Worm (Caenorhabditis elegans): ENCODE results near the gene cdr-3.

- TF ChIP-seq ceh-48 (tag; optimal IDR thresholded peaks at IDR 0.05) (no peak), ceh-9 (tag; optimal IDR thresholded peaks at IDR 0.05) (no peak), sox-4 (tag; optimal IDR thresholded peaks at IDR 0.05) (no peak)
Observed at ce11 chrV:12386154-12386553, 31.0 kb downstream of the cdr-3 start, which contains the start of gene K01D12.15.
